Comparison of ENCODE assay signal across 1 fruit fly cellular context in the genomic region with DNA sequence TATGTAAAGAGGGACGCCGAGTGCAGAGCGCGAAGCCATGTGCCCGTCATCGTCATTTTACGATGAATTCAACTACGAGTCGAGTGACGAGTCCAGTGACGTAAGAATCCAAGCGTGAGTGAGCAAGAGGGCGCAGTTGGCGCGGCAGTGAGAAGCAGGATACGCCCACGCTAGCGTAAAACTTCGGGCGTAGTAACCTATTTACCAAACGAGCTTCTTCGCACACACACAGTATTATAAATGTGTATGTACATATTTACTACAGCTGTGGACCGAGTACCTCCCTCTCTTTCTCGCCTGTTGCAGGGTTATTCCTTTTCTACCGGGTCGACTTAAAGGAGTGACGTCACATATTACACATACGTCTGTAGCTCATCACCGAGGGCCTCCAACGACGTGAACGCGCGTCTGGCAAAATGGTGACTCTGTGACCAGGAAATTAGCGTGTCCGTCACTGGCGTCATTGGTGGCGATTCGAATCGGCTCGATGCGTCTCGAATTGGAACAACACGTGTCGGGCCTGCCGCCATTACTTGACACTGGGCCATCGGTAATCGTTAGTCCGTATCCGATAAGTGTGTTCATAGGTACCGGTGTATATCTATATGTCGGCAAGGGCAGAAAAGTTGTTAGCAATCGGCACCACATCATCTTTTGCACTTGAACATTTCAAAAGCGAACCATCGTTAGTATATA.
TF ChIP-seq lines count a peak whose summit lies in the region.

No protein-coding gene starts in this region.

TF ChIP-seq in whole organism, embryonic, 481 proteins besides CTCF, POLR2A, EP300 and RAD21 (continued from another document):
- TF ChIP-seq fu2 (GFP tag; optimal IDR thresholded peaks at IDR 0.05; lab: Kevin White, UChicago) = no peak
- no peak for TF ChIP-seq Xrp1 (GFP tag; IDR thresholded peaks at IDR 0.05; lab: Robert Waterston, UW)
- TF ChIP-seq cas (GFP tag; IDR thresholded peaks at IDR 0.05; lab: Robert Waterston, UW) = no peak
- no peak for TF ChIP-seq z (GFP tag; IDR thresholded peaks at IDR 0.05; lab: Robert Waterston, UW)
- no peak for TF ChIP-seq CG2120 (GFP tag; optimal IDR thresholded peaks at IDR 0.05; lab: Kevin White, UChicago)
- no peak for TF ChIP-seq Bteb2 (GFP tag; optimal IDR thresholded peaks at IDR 0.05; lab: Kevin White, UChicago)
- no peak for TF ChIP-seq zen2 (GFP tag; IDR thresholded peaks at IDR 0.05; lab: Robert Waterston, UW; ENCODE audit: partially characterized antibody)
- no peak for TF ChIP-seq ab (GFP tag; optimal IDR thresholded peaks at IDR 0.05; lab: Kevin White, UChicago)
- TF ChIP-seq CG12391 (tag; optimal IDR thresholded peaks at IDR 0.05; lab: Kevin White, UChicago) = no peak
- no peak for TF ChIP-seq CG5953 (GFP tag; IDR thresholded peaks at IDR 0.05; lab: Robert Waterston, UW)
- TF ChIP-seq CG15011 (GFP tag; optimal IDR thresholded peaks at IDR 0.05; lab: Kevin White, UChicago) = no peak
- no peak for TF ChIP-seq Trl (optimal IDR thresholded peaks at IDR 0.05; lab: Kevin White, UChicago)
- TF ChIP-seq Trl (GFP tag; optimal IDR thresholded peaks at IDR 0.05; lab: Kevin White, UChicago) = no peak
- no peak for TF ChIP-seq btn (GFP tag; optimal IDR thresholded peaks at IDR 0.05; lab: Kevin White, UChicago)
- no peak for TF ChIP-seq CG10654 (GFP tag; optimal IDR thresholded peaks at IDR 0.05; lab: Kevin White, UChicago)
- TF ChIP-seq cato (GFP tag; optimal IDR thresholded peaks at IDR 0.05; lab: Kevin White, UChicago; ENCODE audit: borderline replicate concordance) = no peak
- TF ChIP-seq kni (GFP tag; optimal IDR thresholded peaks at IDR 0.05; lab: Kevin White, UChicago) = peak; percentile 15
- no peak for TF ChIP-seq CG4707 (GFP tag; optimal IDR thresholded peaks at IDR 0.05; lab: Kevin White, UChicago)
- TF ChIP-seq CG30403 (GFP tag; optimal IDR thresholded peaks at IDR 0.05; lab: Kevin White, UChicago) = no peak
- no peak for TF ChIP-seq CG12942 (GFP tag; optimal IDR thresholded peaks at IDR 0.05; lab: Kevin White, UChicago)
- TF ChIP-seq CG5180 (GFP tag; optimal IDR thresholded peaks at IDR 0.05; lab: Kevin White, UChicago) = no peak
- TF ChIP-seq NC2β (GFP tag; optimal IDR thresholded peaks at IDR 0.05; lab: Kevin White, UChicago) = no peak
- TF ChIP-seq CG7928 (GFP tag; optimal IDR thresholded peaks at IDR 0.05; lab: Kevin White, UChicago) = no peak
- no peak for TF ChIP-seq gcm2 (GFP tag; optimal IDR thresholded peaks at IDR 0.05; lab: Kevin White, UChicago)
- TF ChIP-seq kay (GFP tag; optimal IDR thresholded peaks at IDR 0.05; lab: Kevin White, UChicago) = no peak
- peak; percentile 31 for TF ChIP-seq CG12299 (tag; optimal IDR thresholded peaks at IDR 0.05; lab: Kevin White, UChicago)
- no peak for TF ChIP-seq CG9876 (GFP tag; optimal IDR thresholded peaks at IDR 0.05; lab: Kevin White, UChicago)
- no peak for TF ChIP-seq sd (tag; optimal IDR thresholded peaks at IDR 0.05; lab: Kevin White, UChicago)
- no peak for TF ChIP-seq eyg (GFP tag; optimal IDR thresholded peaks at IDR 0.05; lab: Kevin White, UChicago)
- no peak for TF ChIP-seq crc (GFP tag; optimal IDR thresholded peaks at IDR 0.05; lab: Kevin White, UChicago)
- 0 out of 4 replicates have a peak, but pooled peaks have one; percentile 59 for TF ChIP-seq chinmo (GFP tag; IDR thresholded peaks at IDR 0.05; lab: Robert Waterston, UW; ENCODE audit: partially characterized antibody)
- peak; percentile 34 for TF ChIP-seq CG18599 (GFP tag; optimal IDR thresholded peaks at IDR 0.05; lab: Kevin White, UChicago)
- no peak for TF ChIP-seq tup (GFP tag; optimal IDR thresholded peaks at IDR 0.05; lab: Kevin White, UChicago)
- TF ChIP-seq ems (GFP tag; optimal IDR thresholded peaks at IDR 0.05; lab: Kevin White, UChicago) = no peak
- no peak for TF ChIP-seq sqz (GFP tag; optimal IDR thresholded peaks at IDR 0.05; lab: Kevin White, UChicago)
- TF ChIP-seq ham (GFP tag; IDR thresholded peaks at IDR 0.05; lab: Robert Waterston, UW) = no peak
